Worm (Caenorhabditis elegans) whole organism, late embryonic: Measurements from ENCODE around the gene C14E2.5.

Experiments used
- F13H6.1 ChIP-seq: sonication (generic microtip); optimal IDR thresholded peaks from 2 replicates; lab custom pipeline; 2016; ENCODE audit warnings: missing genetic modification characterization, missing compliant biosample characterization
- ceh-34 ChIP-seq: sonication (generic microtip); optimal IDR thresholded peaks from 2 replicates; lab custom pipeline; 2016; ENCODE audit warnings: mild to moderate bottlenecking, missing genetic modification characterization, missing compliant biosample characterization
- pha-4 ChIP-seq: fragments of 150-350 bp; optimal IDR thresholded peaks from 2 replicates; lab custom pipeline; 2018; ENCODE audit warnings: missing biosample characterization, missing genetic modification reagents, missing genetic modification characterization
- ztf-16 ChIP-seq: sonication (generic microtip); optimal IDR thresholded peaks from 2 replicates; lab custom pipeline; 2017; ENCODE audit warnings: missing genetic modification characterization, missing compliant biosample characterization

DNA sequence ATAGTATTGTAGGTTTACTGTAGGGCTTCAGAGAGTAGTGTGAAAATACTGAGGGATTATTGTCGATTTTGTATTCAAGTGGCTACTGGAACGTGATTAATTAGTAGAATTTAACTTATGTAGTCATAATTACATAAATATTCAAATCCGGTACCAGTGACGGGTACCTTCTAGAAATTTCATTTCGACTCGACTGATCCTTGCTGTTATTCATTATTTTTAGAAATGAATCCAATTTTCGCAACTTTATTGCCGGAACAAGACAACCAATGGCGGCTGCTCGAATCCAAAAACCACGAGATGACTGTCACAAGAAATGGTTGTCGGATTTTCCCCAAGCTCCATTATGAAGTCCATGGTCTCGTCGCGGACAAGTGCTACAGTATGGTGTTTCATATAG lies 39.8 kb upstream of the C14E2.5 start, which contains the start of gene tbx-41:
- TF ChIP-seq pha-4 (no peak), ztf-16 (no peak), F13H6.1 (tag; lab: Kevin White, UChicago) (no peak), ceh-34 (no peak)
